Fruit fly (Drosophila melanogaster): ENCODE results near the gene CG42374.

CG42374 gene

DNA sequence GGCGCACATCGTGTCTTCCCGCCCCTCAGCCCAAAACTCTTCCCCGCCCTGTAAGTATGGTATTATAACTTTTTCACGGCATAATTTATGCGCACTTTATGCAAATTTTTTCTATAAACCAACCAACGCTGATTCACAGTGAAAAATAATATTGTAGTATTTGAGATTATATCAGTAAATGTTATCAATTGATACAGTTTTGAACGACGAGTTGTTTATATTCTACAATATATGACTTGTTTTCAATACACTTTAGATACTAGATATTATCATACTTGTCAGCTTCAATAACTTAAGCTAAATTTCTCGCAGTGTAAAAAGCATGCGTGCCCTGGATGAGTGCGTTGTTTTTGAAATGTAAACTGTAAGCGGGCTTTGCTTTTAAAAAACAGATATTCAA is 47.2 kb upstream of the CG42374 start (continued):
- TF ChIP-seq Awh (GFP tag; IDR thresholded peaks at IDR 0.05): no peak
- no peak for TF ChIP-seq H2.0 (GFP tag; IDR thresholded peaks at IDR 0.05)
- TF ChIP-seq sisA (GFP tag; IDR thresholded peaks at IDR 0.05): peak; percentile 17; the same call in 1 of the 2 replicates
- TF ChIP-seq bab2 (GFP tag; optimal IDR thresholded peaks at IDR 0.05): no peak
- no peak for TF ChIP-seq CG18476 (GFP tag; optimal IDR thresholded peaks at IDR 0.05)
- TF ChIP-seq Hr3 (GFP tag; optimal IDR thresholded peaks at IDR 0.05): no peak
- no peak for TF ChIP-seq CG11723 (GFP tag; optimal IDR thresholded peaks at IDR 0.05)
- TF ChIP-seq crc (GFP tag; optimal IDR thresholded peaks at IDR 0.05): no peak
- TF ChIP-seq gro (GFP tag; optimal IDR thresholded peaks at IDR 0.05): no peak
- TF ChIP-seq CG14050 (GFP tag; IDR thresholded peaks at IDR 0.05): no peak
- TF ChIP-seq br (optimal IDR thresholded peaks at IDR 0.05): no peak
- TF ChIP-seq ttk (GFP tag; IDR thresholded peaks at IDR 0.05): no peak
- TF ChIP-seq nerfin-1 (tag; optimal IDR thresholded peaks at IDR 0.05): peak; percentile 10
- no peak for TF ChIP-seq psq (GFP tag; optimal IDR thresholded peaks at IDR 0.05)
- peak; percentile 67 for TF ChIP-seq CG3281 (GFP tag; optimal IDR thresholded peaks at IDR 0.05)
- no peak for TF ChIP-seq insv (GFP tag; optimal IDR thresholded peaks at IDR 0.05)
- peak; percentile 35; the same call in 1 of the 2 replicates for TF ChIP-seq al (GFP tag; IDR thresholded peaks at IDR 0.05)
- no peak for TF ChIP-seq CG33213 (GFP tag; optimal IDR thresholded peaks at IDR 0.05)
- no peak for TF ChIP-seq CG16815 (GFP tag; optimal IDR thresholded peaks at IDR 0.05)
- TF ChIP-seq CG11696 (GFP tag; IDR thresholded peaks at IDR 0.05): no peak
- no peak for TF ChIP-seq CG10979 (tag; optimal IDR thresholded peaks at IDR 0.05)
- peak; percentile 24 for TF ChIP-seq CG15514 (GFP tag; optimal IDR thresholded peaks at IDR 0.05)
- TF ChIP-seq Xrp1 (GFP tag; IDR thresholded peaks at IDR 0.05): peak; percentile 55; the same call in 1 of the 2 replicates
- TF ChIP-seq mam (GFP tag; optimal IDR thresholded peaks at IDR 0.05): no peak
- no peak for TF ChIP-seq CG34422 (GFP tag; IDR thresholded peaks at IDR 0.05)
- no peak for TF ChIP-seq Hmx (GFP tag; optimal IDR thresholded peaks at IDR 0.05)
- no peak for TF ChIP-seq Ets65A (GFP tag)
- TF ChIP-seq unpg (GFP tag; optimal IDR thresholded peaks at IDR 0.05): peak; percentile 64
- TF ChIP-seq CG1792 (GFP tag; optimal IDR thresholded peaks at IDR 0.05): no peak
- TF ChIP-seq CG8388 (GFP tag; optimal IDR thresholded peaks at IDR 0.05): peak; percentile 33
- TF ChIP-seq ewg (GFP tag; optimal IDR thresholded peaks at IDR 0.05): peak; percentile 10
- TF ChIP-seq Lhr (GFP tag; optimal IDR thresholded peaks at IDR 0.05): no peak
- no peak for TF ChIP-seq zen2 (GFP tag; IDR thresholded peaks at IDR 0.05; ENCODE audit: partially characterized antibody)
- no peak for TF ChIP-seq lola (GFP tag; optimal IDR thresholded peaks at IDR 0.05)
- TF ChIP-seq Poxn (GFP tag; IDR thresholded peaks at IDR 0.05): no peak
- TF ChIP-seq ro (GFP tag; IDR thresholded peaks at IDR 0.05): no peak
- TF ChIP-seq Hr39 (optimal IDR thresholded peaks at IDR 0.05): no peak
- peak; percentile 68 for TF ChIP-seq CG31441 (GFP tag; IDR thresholded peaks at IDR 0.05)
- no peak for TF ChIP-seq cad (GFP tag; optimal IDR thresholded peaks at IDR 0.05)
- no peak for TF ChIP-seq crp (GFP tag; optimal IDR thresholded peaks at IDR 0.05)
- no peak for TF ChIP-seq CG34376 (GFP tag; optimal IDR thresholded peaks at IDR 0.05)
- no peak for TF ChIP-seq Ada2b (GFP tag; IDR thresholded peaks at IDR 0.05)
- TF ChIP-seq CG13424 (tag; optimal IDR thresholded peaks at IDR 0.05): peak; percentile 55
- TF ChIP-seq CG4854 (GFP tag; optimal IDR thresholded peaks at IDR 0.05): no peak
- no peak for TF ChIP-seq Nf-YA (GFP tag; IDR thresholded peaks at IDR 0.05)
- TF ChIP-seq p53 (GFP tag; optimal IDR thresholded peaks at IDR 0.05): no peak
- TF ChIP-seq CG8944 (GFP tag; optimal IDR thresholded peaks at IDR 0.05): no peak
- TF ChIP-seq Mrtf (GFP tag; IDR thresholded peaks at IDR 0.05): no peak
- TF ChIP-seq CG4404 (GFP tag; IDR thresholded peaks at IDR 0.05): no peak
- no peak for TF ChIP-seq CG4707 (GFP tag; optimal IDR thresholded peaks at IDR 0.05)
- TF ChIP-seq zfh2 (GFP tag; optimal IDR thresholded peaks at IDR 0.05): no peak
- TF ChIP-seq GATAe (GFP tag; conservative IDR thresholded peaks at IDR 0.05): no peak
- TF ChIP-seq CG13296 (GFP tag; optimal IDR thresholded peaks at IDR 0.05): peak; percentile 29
